Fruit fly (Drosophila melanogaster): ENCODE data around the gene nAChRalpha3.

The nAChRalpha3 gene

DNA sequence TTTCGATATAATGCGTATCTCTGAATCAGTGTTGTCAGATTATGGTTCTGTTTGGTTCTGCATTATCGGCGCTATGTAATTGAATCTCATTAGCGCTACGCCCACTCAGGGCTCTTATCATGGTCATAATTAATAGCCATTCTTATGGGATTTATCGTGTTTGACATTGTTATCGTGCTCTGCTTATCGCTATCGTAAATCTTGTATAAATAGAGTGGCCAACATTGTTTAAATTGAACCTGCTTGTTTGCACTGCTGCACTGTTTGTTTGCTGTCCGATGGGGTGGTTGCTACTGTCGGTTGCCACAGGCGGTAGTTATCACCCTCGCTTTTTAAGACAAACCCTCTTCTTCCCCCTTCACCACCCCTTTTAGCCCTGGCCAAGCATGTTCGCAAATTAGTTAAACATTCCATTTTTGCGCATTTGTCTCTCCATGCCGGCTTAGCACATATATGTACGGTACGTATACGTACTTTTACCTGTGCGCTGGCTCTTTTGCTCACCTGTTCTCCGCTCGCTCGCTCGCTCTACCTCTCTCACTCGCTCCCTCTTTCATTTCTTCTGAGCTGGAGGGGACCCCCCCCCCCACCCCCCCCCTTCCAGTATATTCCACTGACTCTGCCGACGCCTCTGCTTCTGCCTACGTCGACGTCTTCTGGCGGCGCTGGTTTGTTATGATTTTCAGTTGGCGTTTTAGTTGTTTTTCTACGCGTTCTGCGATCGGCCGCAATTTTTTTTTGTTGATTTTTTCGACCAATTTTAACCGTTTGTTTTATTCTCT, 136.9 kb downstream of the nAChRalpha3 start:
- TF ChIP-seq CG8159 (tag; optimal IDR thresholded peaks at IDR 0.05) (peak; percentile 16), Pif1A (GFP tag; optimal IDR thresholded peaks at IDR 0.05) (peak; percentile 67), CG9948 (tag; optimal IDR thresholded peaks at IDR 0.05) (no peak), CG4496 (GFP tag; IDR thresholded peaks at IDR 0.05) (no peak), CG34367 (tag; optimal IDR thresholded peaks at IDR 0.05) (peak; percentile 35), CG8301 (tag; optimal IDR thresholded peaks at IDR 0.05) (no peak), EcR (GFP tag; optimal IDR thresholded peaks at IDR 0.05) (peak; percentile 11), Pif1B (GFP tag; optimal IDR thresholded peaks at IDR 0.05) (peak; percentile 60), fd96Ca (GFP tag; IDR thresholded peaks at IDR 0.05) (no peak), gl (tag; optimal IDR thresholded peaks at IDR 0.05) (peak; percentile 65), rn (GFP tag; IDR thresholded peaks at IDR 0.05) (no peak), CG32121 (GFP tag; IDR thresholded peaks at IDR 0.05) (no peak), CG15710 (tag; optimal IDR thresholded peaks at IDR 0.05) (peak; percentile 8), CG17806 (tag; optimal IDR thresholded peaks at IDR 0.05) (peak; percentile 18), CG13204 (GFP tag; optimal IDR thresholded peaks at IDR 0.05) (peak; percentile 2), D1 (tag; optimal IDR thresholded peaks at IDR 0.05) (no peak), CG12605 (GFP tag; IDR thresholded peaks at IDR 0.05) (no peak), Ets98B (GFP tag; IDR thresholded peaks at IDR 0.05) (0 out of 2 replicates have a peak, but pooled peaks have one; percentile 39), Snoo (tag; optimal IDR thresholded peaks at IDR 0.05) (no peak), CG14655 (GFP tag; optimal IDR thresholded peaks at IDR 0.05) (peak; percentile 35), CG10348 (GFP tag; IDR thresholded peaks at IDR 0.05) (no peak)

DNA sequence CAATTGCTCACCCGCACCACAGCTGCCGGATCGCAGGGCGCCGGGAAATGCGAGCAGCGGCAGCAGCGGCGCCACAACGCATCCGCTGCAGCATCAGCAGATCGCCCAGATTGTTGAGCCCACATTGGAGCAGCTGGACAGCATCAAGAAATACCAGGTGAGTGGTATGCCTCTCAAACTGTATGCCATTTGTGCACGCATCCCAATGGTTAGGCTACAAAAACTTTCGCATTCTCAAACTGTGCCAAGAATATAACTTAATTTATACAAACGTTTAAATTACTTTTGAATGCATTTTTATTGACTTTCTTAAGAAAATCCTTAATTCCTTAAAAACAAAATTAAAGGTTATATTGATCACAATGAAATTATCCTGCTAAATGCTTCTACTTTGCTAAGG, 139.0 kb downstream of the nAChRalpha3 start:
- TF ChIP-seq gl (tag; optimal IDR thresholded peaks at IDR 0.05), result no peak
- no peak for TF ChIP-seq CG14655 (GFP tag; optimal IDR thresholded peaks at IDR 0.05)
- no peak for TF ChIP-seq rn (GFP tag; IDR thresholded peaks at IDR 0.05)
- no peak for TF ChIP-seq CG12605 (GFP tag; IDR thresholded peaks at IDR 0.05)
- TF ChIP-seq CG8159 (tag; optimal IDR thresholded peaks at IDR 0.05), result no peak
- TF ChIP-seq Ets98B (GFP tag; IDR thresholded peaks at IDR 0.05), result no peak
- no peak for TF ChIP-seq Pif1B (GFP tag; optimal IDR thresholded peaks at IDR 0.05)
- no peak for TF ChIP-seq Pif1A (GFP tag; optimal IDR thresholded peaks at IDR 0.05)
- TF ChIP-seq CG13204 (GFP tag; optimal IDR thresholded peaks at IDR 0.05), result no peak
- no peak for TF ChIP-seq CG4496 (GFP tag; IDR thresholded peaks at IDR 0.05)
- TF ChIP-seq CG17806 (tag; optimal IDR thresholded peaks at IDR 0.05), result no peak
- TF ChIP-seq EcR (GFP tag; optimal IDR thresholded peaks at IDR 0.05), result no peak
- no peak for TF ChIP-seq Snoo (tag; optimal IDR thresholded peaks at IDR 0.05)
- no peak for TF ChIP-seq CG10348 (GFP tag; IDR thresholded peaks at IDR 0.05)

All from whole organism, pupa.